Fruit fly (Drosophila melanogaster) whole organism, embryonic: ENCODE measurements around the gene HemK2.

ENCODE experiments used
- ATbp ChIP-seq: fragments of 200-800 bp; sonication (Bioruptor generic); optimal IDR thresholded peaks from 2 replicates; lab custom pipeline; 2017; ENCODE audit warnings: missing biosample characterization, mild to moderate bottlenecking, missing genetic modification characterization, missing genetic modification reagents
- CG10543 ChIP-seq: fragments of 200-800 bp; sonication (Bioruptor generic); optimal IDR thresholded peaks from 3 replicates; lab custom pipeline; 2017; ENCODE audit warnings: missing biosample characterization, mild to moderate bottlenecking, missing genetic modification characterization, moderate library complexity
- CG11247 ChIP-seq: fragments of 200-800 bp; sonication (Bioruptor generic); IDR thresholded peaks from 2 replicates; pipeline ENCODE4 v1.3.6; 2022; ENCODE audit warnings: missing biosample characterization, missing genetic modification characterization
- CG11560 ChIP-seq: fragments of 200-800 bp; sonication (Bioruptor generic); IDR thresholded peaks from 3 replicates; pipeline ENCODE4 v1.3.6; 2022; ENCODE audit warnings: missing biosample characterization, missing genetic modification characterization
- CG12299 ChIP-seq: fragments of 200-800 bp; sonication (Bioruptor generic); optimal IDR thresholded peaks from 2 replicates; lab custom pipeline; 2018; ENCODE audit warnings: missing biosample characterization, mild to moderate bottlenecking, missing genetic modification characterization
- CG13287 ChIP-seq: fragments of 200-800 bp; sonication (Bioruptor generic); IDR thresholded peaks from 2 replicates; pipeline ENCODE4 v1.3.6; 2022; ENCODE audit warnings: missing biosample characterization, missing genetic modification characterization; ENCODE audit not compliant: partially characterized antibody
- CG13424 ChIP-seq: fragments of 200-800 bp; sonication (Bioruptor generic); optimal IDR thresholded peaks from 2 replicates; lab custom pipeline; 2019; ENCODE audit warnings: missing biosample characterization, mild to moderate bottlenecking, missing genetic modification characterization, moderate library complexity
- CG14014 ChIP-seq: fragments of 200-800 bp; sonication (Bioruptor generic); IDR thresholded peaks from 2 replicates; pipeline ENCODE4 v1.3.6; 2022; ENCODE audit warnings: missing biosample characterization, missing genetic modification characterization
- CG16813 ChIP-seq: fragments of 200-800 bp; sonication (Bioruptor generic); IDR thresholded peaks from 3 replicates; pipeline ENCODE4 v1.3.6; 2022; ENCODE audit warnings: missing biosample characterization, missing genetic modification characterization; ENCODE audit not compliant: partially characterized antibody
- CG17385 ChIP-seq: fragments of 200-800 bp; sonication (Bioruptor generic); optimal IDR thresholded peaks from 3 replicates; lab custom pipeline; 2018; ENCODE audit warnings: missing biosample characterization, mild to moderate bottlenecking, missing genetic modification characterization
- CG2116 ChIP-seq: fragments of 200-800 bp; sonication (Bioruptor generic); optimal IDR thresholded peaks from 3 replicates; lab custom pipeline; 2018; ENCODE audit warnings: missing biosample characterization, mild to moderate bottlenecking, missing genetic modification characterization
- CG2202 ChIP-seq: fragments of 200-800 bp; sonication (Bioruptor generic); optimal IDR thresholded peaks from 2 replicates; lab custom pipeline; 2018; ENCODE audit warnings: missing biosample characterization, mild to moderate bottlenecking, missing genetic modification characterization
- CG31441 ChIP-seq: fragments of 200-800 bp; sonication (Bioruptor generic); IDR thresholded peaks from 2 replicates; pipeline ENCODE4 v1.3.6; 2022; ENCODE audit warnings: missing biosample characterization, missing genetic modification characterization
- CG32532 ChIP-seq: fragments of 200-800 bp; sonication (Bioruptor generic); IDR thresholded peaks from 2 replicates; pipeline ENCODE4 v1.3.6; 2022; ENCODE audit warnings: missing biosample characterization, missing genetic modification characterization
- CG4854 ChIP-seq: fragments of 200-800 bp; sonication (Bioruptor generic); optimal IDR thresholded peaks from 2 replicates; lab custom pipeline; 2016; ENCODE audit warnings: missing biosample characterization, missing genetic modification characterization, inconsistent platforms
- CG5953 ChIP-seq: fragments of 200-800 bp; sonication (Bioruptor generic); IDR thresholded peaks from 2 replicates; pipeline ENCODE4 v1.3.6; 2022; ENCODE audit warnings: missing biosample characterization, missing genetic modification characterization
- CG6175 ChIP-seq: fragments of 200-800 bp; sonication (Bioruptor generic); IDR thresholded peaks from 3 replicates; pipeline ENCODE4 v1.3.6; 2022; ENCODE audit warnings: missing biosample characterization, missing genetic modification characterization
- CG6791 ChIP-seq: fragments of 200-800 bp; sonication (Bioruptor generic); IDR thresholded peaks from 3 replicates; pipeline ENCODE4 v1.3.6; 2022; ENCODE audit warnings: missing biosample characterization, missing genetic modification characterization; ENCODE audit not compliant: partially characterized antibody
- Camta ChIP-seq: fragments of 200-800 bp; sonication (Bioruptor generic); optimal IDR thresholded peaks from 2 replicates; lab custom pipeline; 2016; ENCODE audit warnings: missing biosample characterization, missing genetic modification characterization
- Dek ChIP-seq: fragments of 200-800 bp; sonication (Bioruptor generic); optimal IDR thresholded peaks from 3 replicates; lab custom pipeline; 2019; ENCODE audit warnings: missing biosample characterization, mild to moderate bottlenecking, missing genetic modification characterization, moderate library complexity
- Dref ChIP-seq: fragments of 200-800 bp; sonication (Bioruptor generic); IDR thresholded peaks from 2 replicates; pipeline ENCODE4 v1.3.6; 2022; ENCODE audit warnings: missing biosample characterization, missing genetic modification characterization
- E2f2 ChIP-seq: fragments of 200-800 bp; sonication (Bioruptor generic); IDR thresholded peaks from 2 replicates; pipeline ENCODE4 v1.3.6; 2022; ENCODE audit warnings: missing biosample characterization, missing genetic modification characterization
- Fer2 ChIP-seq: fragments of 200-800 bp; sonication (Bioruptor generic); optimal IDR thresholded peaks from 2 replicates; lab custom pipeline; 2018; ENCODE audit warnings: missing biosample characterization, mild to moderate bottlenecking, missing genetic modification characterization, moderate library complexity
- Fer3 ChIP-seq: fragments of 200-800 bp; sonication (Bioruptor generic); optimal IDR thresholded peaks from 2 replicates; lab custom pipeline; 2018; ENCODE audit warnings: missing biosample characterization, mild to moderate bottlenecking, missing genetic modification characterization, moderate library complexity
- H15 ChIP-seq: fragments of 200-800 bp; sonication (Bioruptor generic); IDR thresholded peaks from 3 replicates; pipeline ENCODE4 v1.3.6; 2022; ENCODE audit warnings: missing biosample characterization, missing genetic modification characterization
- MBD-R2 ChIP-seq: fragments of 200-800 bp; sonication (Bioruptor generic); IDR thresholded peaks from 2 replicates; pipeline ENCODE4 v1.3.6; 2022; ENCODE audit warnings: missing biosample characterization, missing genetic modification characterization
- Neu2 ChIP-seq: fragments of 200-800 bp; sonication (Bioruptor generic); optimal IDR thresholded peaks from 3 replicates; lab custom pipeline; 2016; ENCODE audit warnings: missing biosample characterization, missing genetic modification characterization, borderline replicate concordance
- Pdp1 ChIP-seq, 2 experiments: fragments of 200-800 bp; sonication (Bioruptor generic); optimal IDR thresholded peaks; 3 replicates each; lab custom pipeline; 2016; ENCODE audit warnings: missing biosample characterization in 2 of 2, missing genetic modification characterization in 2 of 2, mild to moderate bottlenecking in 1 of 2, moderate library complexity in 1 of 2
- Sox100B ChIP-seq: fragments of 200-800 bp; sonication (Bioruptor generic); optimal IDR thresholded peaks from 3 replicates; lab custom pipeline; 2018; ENCODE audit warnings: missing biosample characterization, mild to moderate bottlenecking, missing genetic modification characterization
- Taf1 ChIP-seq: fragments of 200-800 bp; sonication (Bioruptor generic); IDR thresholded peaks from 2 replicates; pipeline ENCODE4 v1.3.6; 2022; ENCODE audit warnings: missing biosample characterization, missing genetic modification characterization
- Tbp ChIP-seq: fragments of >200 bp; optimal IDR thresholded peaks from 2 replicates; lab custom pipeline; 2018; ENCODE audit warnings: missing biosample characterization, missing genetic modification characterization
- Usf ChIP-seq: fragments of 200-800 bp; sonication (Bioruptor generic); optimal IDR thresholded peaks from 2 replicates; lab custom pipeline; 2017; ENCODE audit warnings: missing genotype, missing biosample characterization, missing genetic modification characterization
- az2 ChIP-seq: fragments of 200-800 bp; sonication (Bioruptor generic); optimal IDR thresholded peaks from 3 replicates; lab custom pipeline; 2016; ENCODE audit warnings: missing biosample characterization, missing genetic modification characterization
- crp ChIP-seq, 2 experiments: fragments of 200-800 bp; sonication (Bioruptor generic); optimal IDR thresholded peaks; 2 replicates in 1 of 2; 3 replicates in 1 of 2; lab custom pipeline; 2017; ENCODE audit warnings: missing biosample characterization in 2 of 2, missing genetic modification characterization in 2 of 2, mild to moderate bottlenecking in 1 of 2, moderate library complexity in 1 of 2
- dm ChIP-seq: fragments of 200-800 bp; sonication (Bioruptor generic); optimal IDR thresholded peaks from 3 replicates; lab custom pipeline; 2016; ENCODE audit warnings: missing biosample characterization, missing genetic modification characterization
- hkb ChIP-seq, 2 experiments: fragments of 200-800 bp in 1 of 2; fragments of >200 bp in 1 of 2; sonication (Bioruptor generic) in 1 of 2; IDR thresholded peaks in 1 of 2; optimal IDR thresholded peaks in 1 of 2; 2 replicates each; pipeline versions ENCODE4 v1.3.6 to Lab custom; 2017 to 2022; ENCODE audit warnings: missing biosample characterization in 1 of 2, missing genetic modification characterization in 1 of 2
- inv ChIP-seq: fragments of 200-800 bp; sonication (Bioruptor generic); IDR thresholded peaks from 2 replicates; pipeline ENCODE4 v1.3.6; 2022; ENCODE audit warnings: missing biosample characterization, missing genetic modification characterization; ENCODE audit not compliant: partially characterized antibody
- kay ChIP-seq: fragments of 200-800 bp; sonication (Bioruptor generic); optimal IDR thresholded peaks from 2 replicates; lab custom pipeline; 2016; ENCODE audit warnings: missing biosample characterization, missing genetic modification characterization
- lmd ChIP-seq: fragments of 200-800 bp; sonication (Bioruptor generic); IDR thresholded peaks from 2 replicates; pipeline ENCODE4 v1.3.6; 2022; ENCODE audit warnings: missing biosample characterization, missing genetic modification characterization
- mld ChIP-seq: fragments of 200-800 bp; sonication (Bioruptor generic); IDR thresholded peaks from 3 replicates; pipeline ENCODE4 v1.3.6; 2022; ENCODE audit warnings: missing biosample characterization, missing genetic modification characterization; ENCODE audit not compliant: partially characterized antibody
- phol ChIP-seq: fragments of 200-800 bp; sonication (Bioruptor generic); optimal IDR thresholded peaks from 3 replicates; lab custom pipeline; 2018; ENCODE audit warnings: missing biosample characterization, mild to moderate bottlenecking, missing genetic modification characterization, moderate library complexity
- repo ChIP-seq: fragments of 200-800 bp; sonication (Bioruptor generic); optimal IDR thresholded peaks from 2 replicates; lab custom pipeline; 2016; ENCODE audit warnings: missing biosample characterization, missing genetic modification characterization
- rib ChIP-seq: fragments of 200-800 bp; sonication (Bioruptor generic); IDR thresholded peaks from 2 replicates; pipeline ENCODE4 v1.3.6; 2022; ENCODE audit warnings: missing biosample characterization, missing genetic modification characterization
- scrt ChIP-seq: fragments of 200-800 bp; sonication (Bioruptor generic); optimal IDR thresholded peaks from 2 replicates; lab custom pipeline; 2018; ENCODE audit warnings: missing biosample characterization, mild to moderate bottlenecking, missing genetic modification characterization, moderate library complexity
- sens ChIP-seq: fragments of 200-800 bp; sonication (Bioruptor generic); peaks from one replicate; lab custom pipeline; 2016; ENCODE audit warnings: missing biosample characterization, missing genetic modification characterization
- slp2 ChIP-seq: fragments of 200-800 bp; sonication (Bioruptor generic); optimal IDR thresholded peaks from 2 replicates; lab custom pipeline; 2016; ENCODE audit warnings: missing biosample characterization, missing genetic modification characterization
- tna ChIP-seq: fragments of 200-800 bp; sonication (Bioruptor generic); IDR thresholded peaks from 2 replicates; pipeline ENCODE4 v1.3.6; 2022; ENCODE audit warnings: missing biosample characterization, missing genetic modification characterization; ENCODE audit not compliant: partially characterized antibody
- trem ChIP-seq: fragments of 200-800 bp; optimal IDR thresholded peaks from 3 replicates; lab custom pipeline; 2019; ENCODE audit warnings: missing biosample characterization, mild to moderate bottlenecking, missing genetic modification characterization, moderate library complexity

Gene HemK2

dm6 chr2L:2769476-2770185, 10.2 kb upstream of the HemK2 start, which contains the start of the genes colt and HINT1 (continued):
- no peak for TF ChIP-seq Sox100B (GFP tag; lab: Kevin White, UChicago)
- no peak for TF ChIP-seq CG4854 (GFP tag; lab: Kevin White, UChicago)
- no peak for TF ChIP-seq Camta (GFP tag; lab: Kevin White, UChicago)
- no peak for TF ChIP-seq CG14014 (GFP tag; lab: Robert Waterston, UW)
- TF ChIP-seq hkb (optimal IDR thresholded peaks at IDR 0.05; lab: Kevin White, UChicago) = no peak
- TF ChIP-seq hkb (GFP tag; IDR thresholded peaks at IDR 0.05; lab: Robert Waterston, UW) = no peak
- no peak for TF ChIP-seq H15
- no peak for TF ChIP-seq dm (GFP tag; lab: Kevin White, UChicago)
- TF ChIP-seq CG5953 (GFP tag; lab: Robert Waterston, UW) = no peak
- TF ChIP-seq kay (GFP tag; lab: Kevin White, UChicago) = no peak
- peak; percentile 99 for TF ChIP-seq trem (tag; lab: Kevin White, UChicago)
- TF ChIP-seq CG13424 = peak; percentile 8
- TF ChIP-seq sens (GFP tag; lab: Kevin White, UChicago) = peak; percentile 86
- peak; percentile 0 for TF ChIP-seq CG10543
- TF ChIP-seq Fer2 (tag; lab: Kevin White, UChicago) = peak; percentile 1
- TF ChIP-seq scrt (GFP tag; lab: Kevin White, UChicago) = peak; percentile 19
- TF ChIP-seq CG31441 (GFP tag; lab: Robert Waterston, UW) = peak; percentile 34; the same call in 1 of the 2 replicates
- TF ChIP-seq repo (GFP tag; lab: Kevin White, UChicago) = no peak
- no peak for TF ChIP-seq Fer3 (tag; lab: Kevin White, UChicago)
- TF ChIP-seq ATbp (GFP tag; lab: Kevin White, UChicago) = no peak
- no peak for TF ChIP-seq rib
- TF ChIP-seq CG12299 (tag; lab: Kevin White, UChicago) = no peak
- TF ChIP-seq CG6175 (GFP tag; lab: Robert Waterston, UW) = no peak
- TF ChIP-seq MBD-R2 (GFP tag; lab: Robert Waterston, UW) = peak; percentile 96
- no peak for TF ChIP-seq CG17385 (GFP tag; lab: Kevin White, UChicago)
- no peak for TF ChIP-seq Neu2 (GFP tag; lab: Kevin White, UChicago)
- peak; percentile 39 for TF ChIP-seq Dref (GFP tag; lab: Robert Waterston, UW)
- no peak; the same call in 2 of the 3 replicates for TF ChIP-seq CG16813 (GFP tag; lab: Robert Waterston, UW)
- TF ChIP-seq Tbp (GFP tag; lab: Kevin White, UChicago) = no peak
- peak in 1 of 2 experiments; percentile 95 for TF ChIP-seq Pdp1 (GFP tag; optimal IDR thresholded peaks at IDR 0.05; lab: Kevin White, UChicago)
- peak; percentile 27 for TF ChIP-seq Dek (tag; lab: Kevin White, UChicago)
- no peak for TF ChIP-seq CG2202
- no peak for TF ChIP-seq CG11560 (tag; lab: Robert Waterston, UW)
- no peak for TF ChIP-seq slp2 (GFP tag; lab: Kevin White, UChicago)
- no peak; the same call in 1 of the 2 replicates for TF ChIP-seq inv (GFP tag; lab: Robert Waterston, UW)
- no peak for TF ChIP-seq Usf
- TF ChIP-seq CG11247 = no peak
- TF ChIP-seq CG6791 (GFP tag; lab: Robert Waterston, UW) = peak; percentile 44; the same call in 1 of the 3 replicates
- TF ChIP-seq CG32532 (GFP tag; lab: Robert Waterston, UW) = peak; percentile 48; the same call in 1 of the 2 replicates
- TF ChIP-seq crp (GFP tag; optimal IDR thresholded peaks at IDR 0.05; lab: Kevin White, UChicago) = peak in 1 of 2 experiments; percentile 54
- no peak; the same call in 1 of the 2 replicates for TF ChIP-seq E2f2 (GFP tag; lab: Robert Waterston, UW)
- peak; percentile 57 for TF ChIP-seq CG2116 (GFP tag; lab: Kevin White, UChicago)
- no peak for TF ChIP-seq Taf1
- no peak for TF ChIP-seq lmd
- no peak for TF ChIP-seq mld (GFP tag; lab: Robert Waterston, UW)
- peak; percentile 61; the same call in 1 of the 2 replicates for TF ChIP-seq CG13287 (GFP tag; lab: Robert Waterston, UW)
- TF ChIP-seq tna (GFP tag; lab: Robert Waterston, UW) = no peak
- TF ChIP-seq az2 (GFP tag; lab: Kevin White, UChicago) = no peak
- peak; percentile 34 for TF ChIP-seq phol (tag; lab: Kevin White, UChicago)
